Fruit fly (Drosophila melanogaster) whole organism, embryonic: ENCODE measurements around the gene alpha-Spec.

Experiments
- Antp ChIP-seq: fragments of 200-800 bp; sonication (Bioruptor generic); optimal IDR thresholded peaks from 3 replicates; lab custom pipeline; 2016; ENCODE audit warnings: missing biosample characterization, missing genetic modification characterization
- Bgb ChIP-seq: fragments of 200-800 bp; sonication (Bioruptor generic); IDR thresholded peaks from 2 replicates; pipeline ENCODE4 v1.3.6; 2022; ENCODE audit warnings: missing biosample characterization, missing genetic modification characterization; ENCODE audit not compliant: partially characterized antibody
- CG10274 ChIP-seq: fragments of 200-800 bp; sonication (Bioruptor generic); optimal IDR thresholded peaks from 3 replicates; lab custom pipeline; 2017; ENCODE audit warnings: missing biosample characterization, mild to moderate bottlenecking, missing genetic modification characterization
- CG11247 ChIP-seq: fragments of 200-800 bp; sonication (Bioruptor generic); IDR thresholded peaks from 2 replicates; pipeline ENCODE4 v1.3.6; 2022; ENCODE audit warnings: missing biosample characterization, missing genetic modification characterization
- CG11398 ChIP-seq: fragments of 200-800 bp; sonication (Bioruptor generic); optimal IDR thresholded peaks from 2 replicates; lab custom pipeline; 2016; ENCODE audit warnings: missing biosample characterization, missing genetic modification characterization
- CG12659 ChIP-seq: fragments of 200-800 bp; sonication (Bioruptor generic); optimal IDR thresholded peaks from 3 replicates; lab custom pipeline; 2017; ENCODE audit warnings: mild to moderate bottlenecking, missing biosample characterization, missing genetic modification reagents, missing genetic modification characterization
- CG14965 ChIP-seq: fragments of 200-800 bp; sonication (Bioruptor generic); optimal IDR thresholded peaks from 2 replicates; lab custom pipeline; 2016; ENCODE audit warnings: missing biosample characterization, missing genetic modification characterization, borderline replicate concordance
- CG16813 ChIP-seq: fragments of 200-800 bp; sonication (Bioruptor generic); IDR thresholded peaks from 3 replicates; pipeline ENCODE4 v1.3.6; 2022; ENCODE audit warnings: missing biosample characterization, missing genetic modification characterization; ENCODE audit not compliant: partially characterized antibody
- CG16815 ChIP-seq: fragments of 200-800 bp; sonication (Bioruptor generic); optimal IDR thresholded peaks from 3 replicates; lab custom pipeline; 2017; ENCODE audit warnings: missing biosample characterization, mild to moderate bottlenecking, missing genetic modification characterization
- CG2678 ChIP-seq: fragments of 200-800 bp; sonication (Bioruptor generic); optimal IDR thresholded peaks from 3 replicates; lab custom pipeline; 2019; ENCODE audit warnings: missing biosample characterization, mild to moderate bottlenecking, missing genetic modification characterization, moderate library complexity
- CG33213 ChIP-seq: fragments of 200-800 bp; sonication (Bioruptor generic); optimal IDR thresholded peaks from 3 replicates; lab custom pipeline; 2016; ENCODE audit warnings: missing biosample characterization, missing genetic modification characterization
- CG3847 ChIP-seq: fragments of 200-800 bp; sonication (Bioruptor generic); IDR thresholded peaks from 2 replicates; pipeline ENCODE4 v1.3.6; 2022; ENCODE audit warnings: missing biosample characterization, missing genetic modification characterization
- CG42726 ChIP-seq: fragments of 200-800 bp; sonication (Bioruptor generic); IDR thresholded peaks from 2 replicates; pipeline ENCODE4 v1.3.6; 2022; ENCODE audit warnings: missing biosample characterization, missing genetic modification characterization; ENCODE audit not compliant: partially characterized antibody
- CG6254 ChIP-seq: fragments of 200-800 bp; sonication (Bioruptor generic); optimal IDR thresholded peaks from 3 replicates; lab custom pipeline; 2017; ENCODE audit warnings: mild to moderate bottlenecking, missing biosample characterization, missing genetic modification reagents, missing genetic modification characterization
- CG6791 ChIP-seq: fragments of 200-800 bp; sonication (Bioruptor generic); IDR thresholded peaks from 3 replicates; pipeline ENCODE4 v1.3.6; 2022; ENCODE audit warnings: missing biosample characterization, missing genetic modification characterization; ENCODE audit not compliant: partially characterized antibody
- CG7271 ChIP-seq: fragments of 200-800 bp; sonication (Bioruptor generic); optimal IDR thresholded peaks from 2 replicates; lab custom pipeline; 2018; ENCODE audit warnings: missing biosample characterization, mild to moderate bottlenecking, missing genetic modification characterization, moderate library complexity
- CG9437 ChIP-seq: fragments of 200-800 bp; sonication (Bioruptor generic); optimal IDR thresholded peaks from 2 replicates; lab custom pipeline; 2018; ENCODE audit warnings: missing biosample characterization, mild to moderate bottlenecking, missing genetic modification characterization
- CrebB ChIP-seq: fragments of 200-800 bp; sonication (Bioruptor generic); optimal IDR thresholded peaks from 3 replicates; lab custom pipeline; 2018; ENCODE audit warnings: missing biosample characterization, mild to moderate bottlenecking, missing genetic modification characterization
- D ChIP-seq, 2 experiments: fragments of 200-800 bp in 1 of 2; fragments of >200 bp in 1 of 2; sonication (Bioruptor generic) in 1 of 2; optimal IDR thresholded peaks; 2 replicates in 1 of 2; 3 replicates in 1 of 2; lab custom pipeline; 2017; ENCODE audit warnings: mild to moderate bottlenecking in 1 of 2, missing biosample characterization in 1 of 2, missing genetic modification characterization in 1 of 2, missing genetic modification reagents in 1 of 2
- Dll ChIP-seq: fragments of 200-800 bp; sonication (Bioruptor generic); IDR thresholded peaks from 4 replicates; pipeline ENCODE4 v1.3.6; 2022; ENCODE audit warnings: missing biosample characterization, missing genetic modification characterization; ENCODE audit not compliant: partially characterized antibody
- HLH4C ChIP-seq: fragments of 200-800 bp; sonication (Bioruptor generic); IDR thresholded peaks from 3 replicates; pipeline ENCODE4 v1.3.6; 2022; ENCODE audit warnings: missing biosample characterization, missing genetic modification characterization; ENCODE audit not compliant: partially characterized antibody
- HLH54F ChIP-seq: fragments of 200-800 bp; sonication (Bioruptor generic); optimal IDR thresholded peaks from 3 replicates; lab custom pipeline; 2016; ENCODE audit warnings: missing biosample characterization, missing genetic modification characterization
- Hr51 ChIP-seq, 2 experiments: fragments of 200-800 bp; sonication (Bioruptor generic); optimal IDR thresholded peaks; 2 replicates in 1 of 2; 3 replicates in 1 of 2; lab custom pipeline; 2016 to 2018; ENCODE audit warnings: missing biosample characterization in 2 of 2, missing genetic modification characterization in 2 of 2, mild to moderate bottlenecking in 1 of 2, moderate library complexity in 1 of 2
- MESR4 ChIP-seq: fragments of 200-800 bp; sonication (Bioruptor generic); optimal IDR thresholded peaks from 2 replicates; lab custom pipeline; 2018; ENCODE audit warnings: missing biosample characterization, mild to moderate bottlenecking, missing genetic modification characterization, moderate library complexity
- Meics ChIP-seq: fragments of 200-800 bp; sonication (Bioruptor generic); optimal IDR thresholded peaks from 2 replicates; lab custom pipeline; 2017; ENCODE audit warnings: missing biosample characterization, mild to moderate bottlenecking, missing genetic modification characterization
- Oaz ChIP-seq: fragments of 200-800 bp; sonication (Bioruptor generic); IDR thresholded peaks from 2 replicates; pipeline ENCODE4 v1.3.6; 2022; ENCODE audit warnings: missing biosample characterization, missing genetic modification characterization
- PHDP ChIP-seq: fragments of 200-800 bp; sonication (Bioruptor generic); optimal IDR thresholded peaks from 3 replicates; lab custom pipeline; 2018; ENCODE audit warnings: missing biosample characterization, mild to moderate bottlenecking, missing genetic modification characterization, moderate library complexity
- Vsx1 ChIP-seq: fragments of 200-800 bp; sonication (Bioruptor generic); optimal IDR thresholded peaks from 2 replicates; lab custom pipeline; 2017; ENCODE audit warnings: missing biosample characterization, mild to moderate bottlenecking, missing genetic modification characterization, missing genetic modification reagents
- abd-A ChIP-seq: fragments of 200-800 bp; sonication (Bioruptor generic); optimal IDR thresholded peaks from 3 replicates; lab custom pipeline; 2019; ENCODE audit warnings: missing biosample characterization, mild to moderate bottlenecking, missing genetic modification characterization, moderate library complexity
- ap ChIP-seq: fragments of 200-800 bp; sonication (Bioruptor generic); IDR thresholded peaks from 2 replicates; pipeline ENCODE4 v1.3.6; 2022; ENCODE audit warnings: missing biosample characterization, missing genetic modification characterization
- ase ChIP-seq: fragments of 200-800 bp; sonication (Bioruptor generic); IDR thresholded peaks from 3 replicates; pipeline ENCODE4 v1.3.6; 2022; ENCODE audit warnings: missing biosample characterization, missing genetic modification characterization
- bab2 ChIP-seq: fragments of 200-800 bp; sonication (Bioruptor generic); optimal IDR thresholded peaks from 2 replicates; lab custom pipeline; 2016; ENCODE audit warnings: missing biosample characterization, missing genetic modification characterization
- crp ChIP-seq, 2 experiments: fragments of 200-800 bp; sonication (Bioruptor generic); optimal IDR thresholded peaks; 2 replicates in 1 of 2; 3 replicates in 1 of 2; lab custom pipeline; 2017; ENCODE audit warnings: missing biosample characterization in 2 of 2, missing genetic modification characterization in 2 of 2, mild to moderate bottlenecking in 1 of 2, moderate library complexity in 1 of 2
- dmrt11E ChIP-seq: fragments of 200-800 bp; sonication (Bioruptor generic); optimal IDR thresholded peaks from 3 replicates; lab custom pipeline; 2018; ENCODE audit warnings: missing biosample characterization, mild to moderate bottlenecking, missing genetic modification characterization, moderate library complexity
- hbn ChIP-seq: fragments of 200-800 bp; sonication (Bioruptor generic); IDR thresholded peaks from 2 replicates; pipeline ENCODE4 v1.3.6; 2022; ENCODE audit warnings: missing biosample characterization, missing genetic modification characterization; ENCODE audit not compliant: partially characterized antibody
- her ChIP-seq: fragments of 200-800 bp; sonication (Bioruptor generic); optimal IDR thresholded peaks from 2 replicates; lab custom pipeline; 2016; ENCODE audit warnings: missing biosample characterization, missing genetic modification characterization
- kay ChIP-seq: fragments of 200-800 bp; sonication (Bioruptor generic); optimal IDR thresholded peaks from 2 replicates; lab custom pipeline; 2016; ENCODE audit warnings: missing biosample characterization, missing genetic modification characterization
- ken ChIP-seq: fragments of 200-800 bp; sonication (Bioruptor generic); IDR thresholded peaks from 3 replicates; pipeline ENCODE4 v1.3.6; 2022; ENCODE audit warnings: missing biosample characterization, missing genetic modification characterization
- lmd ChIP-seq: fragments of 200-800 bp; sonication (Bioruptor generic); IDR thresholded peaks from 2 replicates; pipeline ENCODE4 v1.3.6; 2022; ENCODE audit warnings: missing biosample characterization, missing genetic modification characterization
- mam ChIP-seq: fragments of 200-800 bp; sonication (Bioruptor generic); optimal IDR thresholded peaks from 3 replicates; lab custom pipeline; 2016; ENCODE audit warnings: missing biosample characterization, missing genetic modification characterization
- phol ChIP-seq: fragments of 200-800 bp; sonication (Bioruptor generic); optimal IDR thresholded peaks from 3 replicates; lab custom pipeline; 2018; ENCODE audit warnings: missing biosample characterization, mild to moderate bottlenecking, missing genetic modification characterization, moderate library complexity
- pzg ChIP-seq: fragments of 200-800 bp; sonication (Bioruptor generic); optimal IDR thresholded peaks from 3 replicates; lab custom pipeline; 2018; ENCODE audit warnings: missing biosample characterization, mild to moderate bottlenecking, missing genetic modification characterization, moderate library complexity
- rib ChIP-seq: fragments of 200-800 bp; sonication (Bioruptor generic); IDR thresholded peaks from 2 replicates; pipeline ENCODE4 v1.3.6; 2022; ENCODE audit warnings: missing biosample characterization, missing genetic modification characterization
- run ChIP-seq: fragments of 200-800 bp; sonication (Bioruptor generic); optimal IDR thresholded peaks from 3 replicates; lab custom pipeline; 2018; ENCODE audit warnings: missing biosample characterization, mild to moderate bottlenecking, missing genetic modification characterization
- sd ChIP-seq: fragments of 200-800 bp; sonication (Bioruptor generic); optimal IDR thresholded peaks from 3 replicates; lab custom pipeline; 2018; ENCODE audit warnings: missing biosample characterization, mild to moderate bottlenecking, missing genetic modification characterization, moderate library complexity
- sisA ChIP-seq: fragments of 200-800 bp; sonication (Bioruptor generic); IDR thresholded peaks from 2 replicates; pipeline ENCODE4 v1.3.6; 2022; ENCODE audit warnings: missing biosample characterization, missing genetic modification characterization
- stc ChIP-seq: fragments of 200-800 bp; sonication (Bioruptor generic); IDR thresholded peaks from 2 replicates; pipeline ENCODE4 v1.3.6; 2022; ENCODE audit warnings: missing biosample characterization, missing genetic modification characterization
- tll ChIP-seq, 2 experiments: fragments of 200-800 bp in 1 of 2; fragments of >200 bp in 1 of 2; sonication (Bioruptor generic) in 1 of 2; optimal IDR thresholded peaks; 2 replicates each; lab custom pipeline; 2017 to 2019; ENCODE audit warnings: missing biosample characterization in 2 of 2, missing genetic modification characterization in 2 of 2, mild to moderate bottlenecking in 1 of 2, moderate library complexity in 1 of 2
- zfh1 ChIP-seq: fragments of 200-800 bp; sonication (Bioruptor generic); IDR thresholded peaks from 3 replicates; pipeline ENCODE4 v1.3.6; 2022; ENCODE audit warnings: missing biosample characterization, missing genetic modification characterization

alpha-Spec gene

dm6 chr3L:1756143-1756542 lies 39.0 kb downstream of the alpha-Spec start, which contains the start of gene CG8001 (continued):
- TF ChIP-seq MESR4 (peak; percentile 6), bab2 (GFP tag; lab: Kevin White, UChicago) (no peak), dmrt11E (tag; lab: Kevin White, UChicago) (no peak), CG16813 (0 out of 3 replicates have a peak, but pooled peaks have one; percentile 33), CG7271 (tag; lab: Kevin White, UChicago) (no peak), CG2678 (tag; lab: Kevin White, UChicago) (no peak), pzg (peak; percentile 45), sisA (GFP tag; lab: Robert Waterston, UW) (no peak), CG16815 (GFP tag; lab: Kevin White, UChicago) (no peak), CG6791 (GFP tag; lab: Robert Waterston, UW) (peak; percentile 67), crp (GFP tag; optimal IDR thresholded peaks at IDR 0.05; lab: Kevin White, UChicago) (no peak), stc (GFP tag; lab: Robert Waterston, UW) (no peak), Bgb (GFP tag; lab: Robert Waterston, UW) (peak; percentile 71), Meics (no peak), CG11247 (GFP tag; lab: Robert Waterston, UW) (no peak), CG42726 (GFP tag; lab: Robert Waterston, UW) (no peak), ap (GFP tag; lab: Robert Waterston, UW) (no peak), kay (GFP tag; lab: Kevin White, UChicago) (no peak), phol (no peak), PHDP (tag; lab: Kevin White, UChicago) (no peak), CG14965 (GFP tag; lab: Kevin White, UChicago) (no peak), Antp (no peak), run (no peak), sd (no peak), HLH4C (GFP tag; lab: Robert Waterston, UW) (peak; percentile 61), CG3847 (GFP tag; lab: Robert Waterston, UW) (no peak), CG9437 (GFP tag; lab: Kevin White, UChicago) (peak; percentile 98), lmd (GFP tag; lab: Robert Waterston, UW) (no peak), Hr51 (GFP tag; optimal IDR thresholded peaks at IDR 0.05; lab: Kevin White, UChicago) (no peak), D (optimal IDR thresholded peaks at IDR 0.05; lab: Kevin White, UChicago) (no peak), D (GFP tag; optimal IDR thresholded peaks at IDR 0.05; lab: Kevin White, UChicago) (no peak), CG6254 (GFP tag; lab: Kevin White, UChicago) (no peak), CG10274 (GFP tag; lab: Kevin White, UChicago) (no peak), ken (GFP tag; lab: Robert Waterston, UW) (no peak), rib (GFP tag; lab: Robert Waterston, UW) (no peak), hbn (GFP tag; lab: Robert Waterston, UW) (peak; percentile 66), Dll (peak; percentile 61; the same call in 3 of the 4 replicates), mam (GFP tag; lab: Kevin White, UChicago) (no peak), CG33213 (GFP tag; lab: Kevin White, UChicago) (no peak), CrebB (tag; lab: Kevin White, UChicago) (no peak), CG12659 (GFP tag; lab: Kevin White, UChicago) (no peak), zfh1 (GFP tag; lab: Robert Waterston, UW) (no peak), CG11398 (GFP tag; lab: Kevin White, UChicago) (no peak), Oaz (GFP tag; lab: Robert Waterston, UW) (no peak), abd-A (tag; lab: Kevin White, UChicago) (no peak), tll (GFP tag; optimal IDR thresholded peaks at IDR 0.05; lab: Kevin White, UChicago) (no peak), HLH54F (no peak), ase (GFP tag; lab: Robert Waterston, UW) (no peak), Vsx1 (GFP tag; lab: Kevin White, UChicago) (no peak), her (GFP tag; lab: Kevin White, UChicago) (no peak)
